Worm (Caenorhabditis elegans): ENCODE measurements around the gene Y51H4A.935.

Gene Y51H4A.935

DNA sequence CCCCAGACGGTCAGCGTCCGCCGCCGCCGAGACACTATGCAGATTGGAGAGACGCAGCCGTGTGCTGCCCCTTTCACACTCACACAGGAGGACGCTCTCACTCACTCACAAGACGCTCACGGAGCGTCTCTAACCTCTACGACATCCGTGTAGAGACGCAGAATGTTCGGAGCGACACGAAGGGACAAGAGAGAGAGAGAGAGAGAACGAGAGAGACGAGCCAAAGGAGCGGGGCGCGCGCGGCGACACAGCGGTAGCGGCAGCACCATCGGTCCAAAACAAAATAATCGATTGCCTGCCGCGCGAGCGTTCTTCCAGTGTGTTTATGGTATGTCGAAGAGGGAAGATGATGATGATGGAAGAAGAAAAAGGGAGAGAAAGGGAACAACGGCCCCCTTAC is 14.7 kb downstream of the Y51H4A.935 start (continued):
- TF ChIP-seq zim-3 (tag; optimal IDR thresholded peaks at IDR 0.05): no peak
- no peak for TF ChIP-seq efl-1 (GFP tag; optimal IDR thresholded peaks at IDR 0.05)
- peak; percentile 33 for TF ChIP-seq tlf-1 (GFP tag; optimal IDR thresholded peaks at IDR 0.05)
- TF ChIP-seq dpff-1 (tag; optimal IDR thresholded peaks at IDR 0.05): no peak
- no peak for TF ChIP-seq hrde-1 (tag; optimal IDR thresholded peaks at IDR 0.05; ENCODE audit: borderline replicate concordance)
- TF ChIP-seq egl-18 (GFP tag; IDR thresholded peaks at IDR 0.05): no peak
- peak; percentile 41; the same call in 1 of the 2 replicates for TF ChIP-seq bed-2 (GFP tag; IDR thresholded peaks at IDR 0.05)
- peak; percentile 50 for TF ChIP-seq tbp1 (GFP tag; optimal IDR thresholded peaks at IDR 0.05)
- TF ChIP-seq akir-1 (GFP tag; optimal IDR thresholded peaks at IDR 0.05): no peak
- TF ChIP-seq dpl-1 (GFP tag; optimal IDR thresholded peaks at IDR 0.05): no peak
- TF ChIP-seq nhr-120 (GFP tag; IDR thresholded peaks at IDR 0.05): no peak
- no peak for TF ChIP-seq D2030.7 (GFP tag; IDR thresholded peaks at IDR 0.05)
- TF ChIP-seq let-526 (GFP tag; IDR thresholded peaks at IDR 0.05): peak; percentile 75; the same call in 1 of the 2 replicates
- TF ChIP-seq B0019.2 (GFP tag; conservative IDR thresholded peaks at IDR 0.05): no peak
- no peak for TF ChIP-seq tbx-9 (tag; optimal IDR thresholded peaks at IDR 0.05; ENCODE audit: borderline replicate concordance)
- TF ChIP-seq snpc-1.3 (tag; optimal IDR thresholded peaks at IDR 0.05; ENCODE audit: insufficient read depth): peak; percentile 23
- no peak for TF ChIP-seq T26A5.8 (tag; optimal IDR thresholded peaks at IDR 0.05)
- TF ChIP-seq mes-4 (tag; optimal IDR thresholded peaks at IDR 0.05): no peak
- TF ChIP-seq ztf-28 (GFP tag; IDR thresholded peaks at IDR 0.05): no peak
- no peak for TF ChIP-seq unc-130 (GFP tag; optimal IDR thresholded peaks at IDR 0.05)
- peak; percentile 83 for TF ChIP-seq egl-44 (GFP tag; IDR thresholded peaks at IDR 0.05)
- TF ChIP-seq ceh-100 (GFP tag; IDR thresholded peaks at IDR 0.05): no peak
- TF ChIP-seq F55B11.4 (tag; optimal IDR thresholded peaks at IDR 0.05; ENCODE audit: borderline replicate concordance, insufficient read depth): no peak
- TF ChIP-seq nhr-179 (tag; optimal IDR thresholded peaks at IDR 0.05): no peak
- no peak for TF ChIP-seq athp-1 (tag; optimal IDR thresholded peaks at IDR 0.05)
- TF ChIP-seq hmg-1.2 (GFP tag; IDR thresholded peaks at IDR 0.05): peak; percentile 95
- peak; percentile 9 for TF ChIP-seq sptf-2 (GFP tag; optimal IDR thresholded peaks at IDR 0.05)
- peak; percentile 36 for TF ChIP-seq F52B5.7 (tag; optimal IDR thresholded peaks at IDR 0.05)
- TF ChIP-seq B0035.1 (tag; optimal IDR thresholded peaks at IDR 0.05): peak; percentile 5
- TF ChIP-seq zfh-2 (GFP tag; conservative IDR thresholded peaks at IDR 0.05): peak; percentile 98
- TF ChIP-seq Y79H2A.3 (GFP tag; conservative IDR thresholded peaks at IDR 0.05): no peak
- peak; percentile 66 for TF ChIP-seq F10E7.11 (tag; optimal IDR thresholded peaks at IDR 0.05)
- no peak for TF ChIP-seq madf-8 (GFP tag; conservative IDR thresholded peaks at IDR 0.05)
- no peak for TF ChIP-seq F33H1.4 (GFP tag; IDR thresholded peaks at IDR 0.05)
- no peak for TF ChIP-seq rec-8 (tag; optimal IDR thresholded peaks at IDR 0.05)
- TF ChIP-seq F23B12.7 (tag; optimal IDR thresholded peaks at IDR 0.05; ENCODE audit: insufficient read depth): peak; percentile 11
- TF ChIP-seq lsy-27 (tag; optimal IDR thresholded peaks at IDR 0.05; ENCODE audit: borderline replicate concordance, insufficient read depth): no peak
- no peak for TF ChIP-seq ceh-58 (GFP tag; IDR thresholded peaks at IDR 0.05)
- 0 out of 2 replicates have a peak, but pooled peaks have one; percentile 12 for TF ChIP-seq ztf-25 (GFP tag; IDR thresholded peaks at IDR 0.05)
- peak; percentile 39 for TF ChIP-seq nhr-90 (tag; optimal IDR thresholded peaks at IDR 0.05)
- TF ChIP-seq chd-7 (tag; optimal IDR thresholded peaks at IDR 0.05): peak; percentile 55
- TF ChIP-seq ztf-3 (GFP tag; optimal IDR thresholded peaks at IDR 0.05): peak; percentile 38
- TF ChIP-seq sea-2 (GFP tag; IDR thresholded peaks at IDR 0.05): no peak
- TF ChIP-seq ztf-26 (tag; optimal IDR thresholded peaks at IDR 0.05): peak; percentile 71
- no peak for TF ChIP-seq hlh-26 (GFP tag; conservative IDR thresholded peaks at IDR 0.05)
- no peak for TF ChIP-seq ama-1 (optimal IDR thresholded peaks at IDR 0.05)
- no peak for TF ChIP-seq ama-1 (GFP tag; optimal IDR thresholded peaks at IDR 0.05)
- no peak for TF ChIP-seq nhr-27 (tag; optimal IDR thresholded peaks at IDR 0.05)
- TF ChIP-seq nfya-2 (GFP tag; IDR thresholded peaks at IDR 0.05): no peak

Data from whole organism, young adult.